Worm (Caenorhabditis elegans) whole organism, L4 larva: ENCODE results near the gene srh-28.

Experiments
- F10B5.3 ChIP-seq: sonication (generic microtip); optimal IDR thresholded peaks from 2 replicates; lab custom pipeline; 2016; ENCODE audit warnings: mild to moderate bottlenecking, missing genetic modification characterization, missing compliant biosample characterization
- F49E8.2 ChIP-seq: sonication (generic microtip); optimal IDR thresholded peaks from 2 replicates; lab custom pipeline; 2016; ENCODE audit warnings: missing compliant biosample characterization, mild to moderate bottlenecking, missing genetic modification characterization, borderline replicate concordance
- T20F7.1 ChIP-seq: fragments of 200-800 bp; sonication (Bioruptor generic); optimal IDR thresholded peaks from 2 replicates; lab custom pipeline; 2018; ENCODE audit warnings: mild to moderate bottlenecking, missing genetic modification characterization, missing compliant biosample characterization
- T26A8.4 ChIP-seq: fragments of 200-800 bp; sonication (Bioruptor generic); IDR thresholded peaks from 2 replicates; pipeline ENCODE4 v1.3.6; 2022; ENCODE audit warnings: missing genetic modification characterization, missing compliant biosample characterization
- Y48G9A.11 ChIP-seq: fragments of 200-800 bp; sonication (Bioruptor generic); IDR thresholded peaks from 2 replicates; pipeline ENCODE4 v1.3.6; 2022; ENCODE audit warnings: missing genetic modification reagents, missing genetic modification characterization, missing compliant biosample characterization
- ZK337.2 ChIP-seq: fragments of 200-800 bp; sonication (Bioruptor generic); IDR thresholded peaks from 2 replicates; pipeline ENCODE4 v1.3.6; 2022; ENCODE audit warnings: missing genetic modification reagents, missing genetic modification characterization, missing compliant biosample characterization
- aha-1 ChIP-seq: fragments of 150-350 bp; peaks from one replicate; lab custom pipeline; 2014; ENCODE audit warnings: missing biosample characterization, missing genetic modification characterization
- aly-2 ChIP-seq: sonication (generic microtip); optimal IDR thresholded peaks from 2 replicates; lab custom pipeline; 2018; ENCODE audit warnings: missing biosample characterization, missing genetic modification characterization
- arid-1 ChIP-seq: fragments of 200-800 bp; sonication (Bioruptor generic); conservative IDR thresholded peaks from 2 replicates; pipeline ENCODE4 v1.3.6; 2022; ENCODE audit warnings: missing genetic modification reagents, missing genetic modification characterization, missing compliant biosample characterization
- ceh-20 ChIP-seq: fragments of 200-800 bp; sonication (Bioruptor generic); IDR thresholded peaks from 2 replicates; pipeline ENCODE4 v1.3.6; 2022; ENCODE audit warnings: missing genetic modification reagents, missing genetic modification characterization, missing compliant biosample characterization
- cey-2 ChIP-seq: sonication (generic microtip); optimal IDR thresholded peaks from 3 replicates; lab custom pipeline; 2017; ENCODE audit warnings: missing genetic modification characterization, mild to moderate bottlenecking, missing compliant biosample characterization, antibody characterized with exemption, borderline replicate concordance; ENCODE audit not compliant: insufficient read depth
- daf-12 ChIP-seq: fragments of 150-350 bp; optimal IDR thresholded peaks from 2 replicates; lab custom pipeline; 2014; ENCODE audit warnings: missing biosample characterization, missing genetic modification reagents, missing genetic modification characterization
- daf-16 ChIP-seq, 3 experiments: sonication (generic microtip); optimal IDR thresholded peaks; 2 replicates each; lab custom pipeline; 2016 to 2017; ENCODE audit warnings: missing genetic modification characterization in 3 of 3, missing genetic modification reagents in 3 of 3, mild to moderate bottlenecking in 2 of 3, missing compliant biosample characterization in 2 of 3, missing biosample characterization in 1 of 3, moderate library complexity in 1 of 3
- daf-19 ChIP-seq: fragments of 200-800 bp; sonication (Bioruptor generic); conservative IDR thresholded peaks from 2 replicates; pipeline ENCODE4 v1.3.6; 2022; ENCODE audit warnings: missing genetic modification characterization, missing compliant biosample characterization
- daf-8 ChIP-seq: fragments of 200-800 bp; sonication (Bioruptor generic); IDR thresholded peaks from 2 replicates; pipeline ENCODE4 v1.3.6; 2022; ENCODE audit warnings: missing genetic modification characterization, missing compliant biosample characterization
- dve-1 ChIP-seq: sonication (generic microtip); optimal IDR thresholded peaks from 2 replicates; lab custom pipeline; 2017; ENCODE audit warnings: antibody characterized with exemption, mild to moderate bottlenecking, missing genetic modification characterization, missing compliant biosample characterization; ENCODE audit not compliant: insufficient read depth
- egl-27 ChIP-seq: sonication (generic microtip); optimal IDR thresholded peaks from 3 replicates; lab custom pipeline; 2017; ENCODE audit warnings: missing biosample characterization, missing genetic modification reagents, missing genetic modification characterization
- egl-43 ChIP-seq: fragments of 200-800 bp; sonication (Bioruptor generic); IDR thresholded peaks from 2 replicates; pipeline ENCODE4 v1.3.6; 2022; ENCODE audit warnings: missing genetic modification reagents, missing genetic modification characterization, missing compliant biosample characterization
- fkh-10 ChIP-seq: fragments of 150-350 bp; optimal IDR thresholded peaks from 2 replicates; lab custom pipeline; 2014; ENCODE audit warnings: missing biosample characterization, missing genetic modification reagents, missing genetic modification characterization
- gei-8 ChIP-seq: fragments of 200-800 bp; sonication (Bioruptor generic); optimal IDR thresholded peaks from 2 replicates; lab custom pipeline; 2018; ENCODE audit warnings: mild to moderate bottlenecking, missing genetic modification characterization, missing compliant biosample characterization
- hlh-30 ChIP-seq: sonication (generic microtip); optimal IDR thresholded peaks from 2 replicates; lab custom pipeline; 2017; ENCODE audit warnings: antibody characterized with exemption, mild to moderate bottlenecking, missing genetic modification characterization, missing compliant biosample characterization; ENCODE audit not compliant: insufficient read depth
- lim-7 ChIP-seq: fragments of 200-800 bp; sonication (Bioruptor generic); IDR thresholded peaks from 2 replicates; pipeline ENCODE4 v1.3.6; 2022; ENCODE audit warnings: missing genetic modification characterization, missing compliant biosample characterization
- lin-13 ChIP-seq: fragments of 150-350 bp; optimal IDR thresholded peaks from 2 replicates; lab custom pipeline; 2014; ENCODE audit warnings: missing biosample characterization, missing genetic modification reagents, missing genetic modification characterization
- lin-15B ChIP-seq: fragments of 150-350 bp; sonication (generic microtip); optimal IDR thresholded peaks from 3 replicates; lab custom pipeline; 2014; ENCODE audit warnings: missing biosample characterization, missing genetic modification characterization
- lin-38 ChIP-seq: fragments of 200-800 bp; sonication (Bioruptor generic); IDR thresholded peaks from 2 replicates; pipeline ENCODE4 v1.3.6; 2022; ENCODE audit warnings: missing genetic modification reagents, missing genetic modification characterization, missing compliant biosample characterization
- mdt-29 ChIP-seq: fragments of 200-800 bp; sonication (Bioruptor generic); IDR thresholded peaks from 2 replicates; pipeline ENCODE4 v1.3.6; 2022; ENCODE audit warnings: missing genetic modification reagents, missing genetic modification characterization, missing compliant biosample characterization
- nhr-11 ChIP-seq: fragments of 150-350 bp; optimal IDR thresholded peaks from 2 replicates; lab custom pipeline; 2014; ENCODE audit warnings: missing biosample characterization, missing genetic modification characterization
- nhr-28 ChIP-seq: fragments of 150-350 bp; optimal IDR thresholded peaks from 2 replicates; lab custom pipeline; 2014; ENCODE audit warnings: missing biosample characterization, missing genetic modification characterization
- php-3 ChIP-seq: fragments of 200-800 bp; sonication (Bioruptor generic); IDR thresholded peaks from 2 replicates; pipeline ENCODE4 v1.3.6; 2022; ENCODE audit warnings: missing genetic modification reagents, missing genetic modification characterization, missing compliant biosample characterization
- pqm-1 ChIP-seq: sonication (generic microtip); optimal IDR thresholded peaks from 2 replicates; lab custom pipeline; 2017; ENCODE audit warnings: missing biosample characterization, missing genetic modification characterization
- unc-39 ChIP-seq: sonication (generic microtip); optimal IDR thresholded peaks from 2 replicates; lab custom pipeline; 2017; ENCODE audit warnings: missing biosample characterization, missing genetic modification characterization
- unc-62 ChIP-seq, 3 experiments: fragments of 150-350 bp in 1 of 3; sonication (generic microtip); optimal IDR thresholded peaks in 2 of 3; peaks in 1 of 3; 1 replicate in 1 of 3; 2 replicates in 2 of 3; lab custom pipeline; 2014 to 2017; ENCODE audit warnings: missing biosample characterization in 3 of 3, missing genetic modification characterization in 3 of 3, missing genetic modification reagents in 3 of 3, missing genotype in 1 of 3
- vab-7 ChIP-seq: fragments of 200-800 bp; sonication (Bioruptor generic); IDR thresholded peaks from 2 replicates; pipeline ENCODE4 v1.3.6; 2022; ENCODE audit warnings: missing genetic modification reagents, missing genetic modification characterization, missing compliant biosample characterization
- zip-2 ChIP-seq: fragments of 150-350 bp; optimal IDR thresholded peaks from 2 replicates; lab custom pipeline; 2014; ENCODE audit warnings: missing biosample characterization, missing genetic modification characterization
- ztf-11 ChIP-seq: fragments of 150-350 bp; optimal IDR thresholded peaks from 2 replicates; lab custom pipeline; 2014; ENCODE audit warnings: missing biosample characterization, missing genetic modification characterization
- ztf-7 ChIP-seq: fragments of 150-350 bp; optimal IDR thresholded peaks from 2 replicates; lab custom pipeline; 2014; ENCODE audit warnings: missing biosample characterization, missing genetic modification characterization

Gene srh-28

ce11 chrV:6810091-6810490 lies 34.5 kb upstream of the srh-28 start:
- peak; percentile 73 for TF ChIP-seq nhr-28 (tag; lab: Kevin White, UChicago)
- no peak for TF ChIP-seq daf-16 (GFP tag; optimal IDR thresholded peaks at IDR 0.05; lab: Kevin White, UChicago)
- TF ChIP-seq daf-16 (tag; optimal IDR thresholded peaks at IDR 0.05; lab: Kevin White, UChicago): peak; percentile 64
- TF ChIP-seq Y48G9A.11: no peak
- TF ChIP-seq F10B5.3: no peak
- TF ChIP-seq lin-38 (GFP tag; lab: Robert Waterston, UW): no peak
- TF ChIP-seq pqm-1 (tag; lab: Kevin White, UChicago): peak; percentile 71
- TF ChIP-seq lin-15B: no peak

- TF ChIP-seq ztf-7: no peak
- TF ChIP-seq unc-62 (GFP tag; optimal IDR thresholded peaks at IDR 0.05 in 1 of 2; lab: Kevin White, UChicago): peak in 1 of 2 experiments; percentile 34
- TF ChIP-seq unc-62 (tag; optimal IDR thresholded peaks at IDR 0.05; lab: Kevin White, UChicago): no peak
- no peak for TF ChIP-seq dve-1 (tag; lab: Kevin White, UChicago)
- TF ChIP-seq daf-19 (GFP tag; lab: Robert Waterston, UW): no peak
These were observed 33.4 kb upstream of the srh-28 start, which contains the start of gene dmsr-16 for ce11 chrV:6808962-6809361. TSS of gene dmsr-16 (minus strand) at chrV:6809062.

ce11 chrV:6806340-6806739 lies 30.7 kb upstream of the srh-28 start, which contains the start of gene dmsr-12:
TSS of gene dmsr-12 (minus strand) at chrV:6806440.
- no peak for TF ChIP-seq ZK337.2 (GFP tag; lab: Robert Waterston, UW)
- TF ChIP-seq, all 104 proteins: peak for 0

ce11 chrV:6803992-6804391 lies 28.4 kb upstream of the srh-28 start, which contains the start of gene dmsr-11:
TSS of gene dmsr-11 (minus strand) at chrV:6804092.
- TF ChIP-seq fkh-10 (GFP tag; lab: Kevin White, UChicago) (no peak), aha-1 (no peak), egl-27 (no peak), T20F7.1 (no peak), nhr-11 (tag; lab: Kevin White, UChicago) (no peak), mdt-29 (GFP tag; lab: Robert Waterston, UW) (no peak), lim-7 (GFP tag; lab: Robert Waterston, UW) (no peak), ztf-11 (tag; lab: Kevin White, UChicago) (no peak)

- no peak for TF ChIP-seq F49E8.2 (tag; lab: Kevin White, UChicago)
- TF ChIP-seq aha-1: peak; percentile 3
These were observed 26.2 kb upstream of the srh-28 start, which contains the start of gene dmsr-10 for ce11 chrV:6801850-6802249. TSS of gene dmsr-10 (minus strand) at chrV:6801950.

ce11 chrV:6799564-6799963 lies 24.0 kb upstream of the srh-28 start, which contains the start of gene dmsr-9:
TSS of gene dmsr-9 (minus strand) at chrV:6799664.
- TF ChIP-seq vab-7 (GFP tag; lab: Robert Waterston, UW) (no peak), ceh-20 (GFP tag; lab: Robert Waterston, UW) (no peak), egl-43 (no peak), nhr-28 (tag; lab: Kevin White, UChicago) (no peak), lin-13 (GFP tag; lab: Kevin White, UChicago) (no peak), daf-12 (no peak), arid-1 (no peak), T26A8.4 (no peak), gei-8 (GFP tag; lab: Kevin White, UChicago) (no peak), cey-2 (tag; lab: Kevin White, UChicago) (no peak), aly-2 (no peak), zip-2 (tag; lab: Kevin White, UChicago) (no peak), php-3 (no peak), daf-8 (GFP tag; lab: Robert Waterston, UW) (no peak), dve-1 (tag; lab: Kevin White, UChicago) (no peak), hlh-30 (tag; lab: Kevin White, UChicago) (no peak), unc-39 (no peak)
- TF ChIP-seq, all 104 proteins: peak for 0
